Worm (Caenorhabditis elegans) whole organism, mixed stage, embryonic: ENCODE measurements around the gene rpl-16.

Experiments
- elt-3 ChIP-seq: fragments of 150-350 bp; optimal IDR thresholded peaks from 2 replicates; lab custom pipeline; 2014; ENCODE audit warnings: missing biosample characterization, missing genetic modification characterization
- hlh-1 ChIP-seq: fragments of 150-350 bp; optimal IDR thresholded peaks from 2 replicates; lab custom pipeline; 2014; ENCODE audit warnings: missing biosample characterization, missing genetic modification reagents, missing genetic modification characterization
- lsy-2 ChIP-seq: fragments of 150-350 bp; optimal IDR thresholded peaks from 2 replicates; lab custom pipeline; 2014; ENCODE audit warnings: missing biosample characterization, missing genetic modification characterization
- nhr-28 ChIP-seq: fragments of 150-350 bp; optimal IDR thresholded peaks from 2 replicates; lab custom pipeline; 2014; ENCODE audit warnings: missing biosample characterization, missing genetic modification characterization
- nhr-76 ChIP-seq: sonication (generic microtip); optimal IDR thresholded peaks from 2 replicates; lab custom pipeline; 2017; ENCODE audit warnings: missing biosample characterization, missing genetic modification characterization
- pha-4 ChIP-seq: fragments of 150-350 bp; optimal IDR thresholded peaks from 2 replicates; lab custom pipeline; 2018; ENCODE audit warnings: missing biosample characterization, missing genetic modification reagents, missing genetic modification characterization
- unc-62 ChIP-seq: fragments of 150-350 bp; optimal IDR thresholded peaks from 2 replicates; lab custom pipeline; 2014; ENCODE audit warnings: missing biosample characterization, missing genetic modification reagents, missing genetic modification characterization
- ztf-11 ChIP-seq: fragments of 150-350 bp; optimal IDR thresholded peaks from 2 replicates; lab custom pipeline; 2014; ENCODE audit warnings: missing biosample characterization, missing genetic modification characterization

DNA sequence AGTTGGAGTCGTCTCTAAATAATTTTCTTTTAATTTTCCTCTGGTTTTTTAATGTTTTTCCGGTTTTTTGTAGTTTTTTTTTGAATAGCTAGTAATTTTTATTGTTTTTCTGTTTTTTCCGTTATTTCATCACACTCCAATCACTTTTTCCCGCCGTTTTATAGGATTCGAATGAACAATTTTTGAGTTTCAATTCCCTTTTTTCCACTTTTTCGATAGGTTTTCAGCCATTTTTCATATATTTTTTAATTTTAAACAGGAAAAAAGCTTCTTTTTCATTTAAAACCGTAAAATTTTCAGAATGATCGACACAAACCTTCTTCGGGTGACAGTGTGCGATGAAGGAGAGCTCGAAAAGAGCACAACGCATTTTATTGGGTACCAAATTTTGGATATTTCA lies 42.0 kb downstream of the rpl-16 start, which contains the start of gene pph-6:
- TF ChIP-seq nhr-76 (no peak), ztf-11 (tag; lab: Kevin White, UChicago) (no peak), nhr-28 (tag; lab: Kevin White, UChicago) (no peak), elt-3 (tag; lab: Kevin White, UChicago) (no peak), hlh-1 (tag; lab: Kevin White, UChicago) (no peak), lsy-2 (no peak), pha-4 (tag; lab: Kevin White, UChicago) (no peak), unc-62 (no peak)
